Worm (Caenorhabditis elegans) whole organism, early embryonic: ENCODE data around the gene Y66D12A.10.

Experiments
- B0310.2 ChIP-seq: sonication (generic microtip); optimal IDR thresholded peaks from 2 replicates; lab custom pipeline; 2016; ENCODE audit warnings: mild to moderate bottlenecking, missing genetic modification characterization, missing compliant biosample characterization
- F13C5.2 ChIP-seq: sonication (generic microtip); optimal IDR thresholded peaks from 2 replicates; lab custom pipeline; 2017; ENCODE audit warnings: mild to moderate bottlenecking, missing genetic modification characterization, inconsistent platforms, missing compliant biosample characterization
- aly-1 ChIP-seq: sonication (generic microtip); optimal IDR thresholded peaks from 2 replicates; lab custom pipeline; 2016; ENCODE audit warnings: missing genetic modification characterization, missing compliant biosample characterization
- ama-1 ChIP-seq: fragments of 150-350 bp; optimal IDR thresholded peaks from 2 replicates; lab custom pipeline; 2014
- ceh-13 ChIP-seq: fragments of 200-800 bp; sonication (Bioruptor generic); optimal IDR thresholded peaks from 2 replicates; lab custom pipeline; 2018; ENCODE audit warnings: mild to moderate bottlenecking, missing genetic modification characterization, missing compliant biosample characterization
- ceh-36 ChIP-seq: sonication (generic microtip); optimal IDR thresholded peaks from 2 replicates; lab custom pipeline; 2016; ENCODE audit warnings: missing genetic modification characterization, inconsistent platforms, missing compliant biosample characterization
- ets-7 ChIP-seq: sonication (generic microtip); optimal IDR thresholded peaks from 2 replicates; lab custom pipeline; 2016; ENCODE audit warnings: missing genotype, missing genetic modification characterization, missing compliant biosample characterization
- flt-1 ChIP-seq: fragments of 200-800 bp; sonication (Bioruptor generic); IDR thresholded peaks from 2 replicates; pipeline ENCODE4 v1.3.6; 2022; ENCODE audit warnings: missing genetic modification characterization, missing compliant biosample characterization
- hmbx-1 ChIP-seq: sonication (generic microtip); optimal IDR thresholded peaks from 2 replicates; lab custom pipeline; 2016; ENCODE audit warnings: mild to moderate bottlenecking, missing genetic modification characterization, missing compliant biosample characterization
- hmg-4 ChIP-seq: fragments of 200-800 bp; sonication (Bioruptor generic); optimal IDR thresholded peaks from 2 replicates; lab custom pipeline; 2018; ENCODE audit warnings: mild to moderate bottlenecking, missing genetic modification characterization, missing compliant biosample characterization
- hnd-1 ChIP-seq: sonication (generic microtip); optimal IDR thresholded peaks from 2 replicates; lab custom pipeline; 2016; ENCODE audit warnings: missing genetic modification characterization, missing compliant biosample characterization
- pes-1 ChIP-seq: fragments of 200-800 bp; sonication (Bioruptor generic); IDR thresholded peaks from 2 replicates; pipeline ENCODE4 v1.3.6; 2022; ENCODE audit warnings: missing genetic modification reagents, missing genetic modification characterization, missing compliant biosample characterization
- scrt-1 ChIP-seq: fragments of 200-800 bp; sonication (Bioruptor generic); IDR thresholded peaks from 2 replicates; pipeline ENCODE4 v1.3.6; 2022; ENCODE audit warnings: missing genetic modification characterization, missing compliant biosample characterization
- sea-1 ChIP-seq: fragments of 200-800 bp; sonication (Bioruptor generic); conservative IDR thresholded peaks from 2 replicates; pipeline ENCODE4 v1.3.6; 2022; ENCODE audit warnings: missing genetic modification characterization, missing compliant biosample characterization
- tbx-11 ChIP-seq: fragments of 200-800 bp; sonication (Bioruptor generic); IDR thresholded peaks from 2 replicates; pipeline ENCODE4 v1.3.6; 2022; ENCODE audit warnings: missing genetic modification characterization, missing compliant biosample characterization
- tbx-37 ChIP-seq: fragments of 200-800 bp; sonication (Bioruptor generic); conservative IDR thresholded peaks from 2 replicates; pipeline ENCODE4 v1.3.6; 2022; ENCODE audit warnings: missing genetic modification reagents, missing genetic modification characterization, missing compliant biosample characterization
- tra-4 ChIP-seq: sonication (generic microtip); optimal IDR thresholded peaks from 2 replicates; lab custom pipeline; 2017; ENCODE audit warnings: missing genetic modification characterization, missing compliant biosample characterization

The Y66D12A.10 gene

ce11 chrIII:11554701-11555111 is 11.0 kb upstream of the Y66D12A.10 start:
- TF ChIP-seq aly-1 (no peak), scrt-1 (0 out of 2 replicates have a peak, but pooled peaks have one; percentile 18), sea-1 (GFP tag; lab: Robert Waterston, UW) (0 out of 2 replicates have a peak, but pooled peaks have one; percentile 47)

ce11 chrIII:11556860-11557259 is 8.8 kb upstream of the Y66D12A.10 start:
- TF ChIP-seq F13C5.2 (tag; lab: Kevin White, UChicago) (no peak), aly-1 (peak; percentile 18)

- TF ChIP-seq tra-4 (tag; lab: Kevin White, UChicago) (no peak), hmg-4 (GFP tag; lab: Kevin White, UChicago) (no peak), ceh-13 (GFP tag; lab: Kevin White, UChicago) (no peak), sea-1 (GFP tag; lab: Robert Waterston, UW) (no peak), ceh-36 (tag; lab: Kevin White, UChicago) (no peak)
Observed at ce11 chrIII:11558251-11558650, 7.4 kb upstream of the Y66D12A.10 start.

ce11 chrIII:11559677-11560076 is 6.0 kb upstream of the Y66D12A.10 start:
- TF ChIP-seq B0310.2 (tag; lab: Kevin White, UChicago) (no peak), ceh-36 (tag; lab: Kevin White, UChicago) (no peak), scrt-1 (no peak), ama-1 (lab: Kevin White, UChicago) (no peak), tra-4 (tag; lab: Kevin White, UChicago) (no peak), pes-1 (GFP tag; lab: Robert Waterston, UW) (no peak), F13C5.2 (tag; lab: Kevin White, UChicago) (no peak), sea-1 (GFP tag; lab: Robert Waterston, UW) (no peak), tbx-11 (GFP tag; lab: Robert Waterston, UW) (no peak), ets-7 (tag; lab: Kevin White, UChicago) (no peak)

- TF ChIP-seq ceh-36 (tag; lab: Kevin White, UChicago) (peak; percentile 74), hmg-4 (GFP tag; lab: Kevin White, UChicago) (no peak), pes-1 (GFP tag; lab: Robert Waterston, UW) (no peak), ama-1 (lab: Kevin White, UChicago) (no peak), tbx-11 (GFP tag; lab: Robert Waterston, UW) (no peak)
Observed at ce11 chrIII:11560504-11561202, 5.0 kb upstream of the Y66D12A.10 start, which contains the start of gene ztf-29. ztf-29 (plus strand) TSS chrIII:11561152.

- TF ChIP-seq hnd-1, result no peak
- no peak for TF ChIP-seq ceh-13 (GFP tag; lab: Kevin White, UChicago)
- no peak for TF ChIP-seq hmbx-1
- no peak for TF ChIP-seq flt-1 (GFP tag; lab: Robert Waterston, UW)
- no peak for TF ChIP-seq tra-4 (tag; lab: Kevin White, UChicago)
- TF ChIP-seq B0310.2 (tag; lab: Kevin White, UChicago), result no peak
- no peak for TF ChIP-seq hmg-4 (GFP tag; lab: Kevin White, UChicago)
Observed at ce11 chrIII:11561597-11561996, 4.1 kb upstream of the Y66D12A.10 start.

- TF ChIP-seq ceh-13 (GFP tag; lab: Kevin White, UChicago), result no peak
- TF ChIP-seq ama-1 (lab: Kevin White, UChicago), result no peak
- TF ChIP-seq sea-1 (GFP tag; lab: Robert Waterston, UW), result no peak
- no peak for TF ChIP-seq F13C5.2 (tag; lab: Kevin White, UChicago)
- TF ChIP-seq tbx-11 (GFP tag; lab: Robert Waterston, UW), result no peak
Observed at ce11 chrIII:11563417-11563949, 2.2 kb upstream of the Y66D12A.10 start, which contains the start of gene Y66D12A.11. Y66D12A.11 (plus strand) TSS chrIII:11563467.

- TF ChIP-seq pes-1 (GFP tag; lab: Robert Waterston, UW), result no peak
- no peak for TF ChIP-seq ets-7 (tag; lab: Kevin White, UChicago)
- TF ChIP-seq ama-1 (lab: Kevin White, UChicago), result no peak
- no peak for TF ChIP-seq tbx-37 (GFP tag; lab: Robert Waterston, UW)
- TF ChIP-seq hmg-4 (GFP tag; lab: Kevin White, UChicago), result no peak
Observed at ce11 chrIII:11567837-11568236, 2.2 kb downstream of the Y66D12A.10 start, which contains the start of gene psme-3. psme-3 (plus strand) TSS chrIII:11568137.

ce11 chrIII:11573921-11574320 is 8.2 kb downstream of the Y66D12A.10 start, which contains the start of gene Y66D12A.8:
Y66D12A.8 (plus strand) TSS chrIII:11574221.
- TF ChIP-seq tbx-11 (GFP tag; lab: Robert Waterston, UW), result no peak
- no peak for TF ChIP-seq hmbx-1
- TF ChIP-seq ama-1 (lab: Kevin White, UChicago), result peak; percentile 36
